Fruit fly (Drosophila melanogaster): Measurements from ENCODE around the gene CG31253.

CG31253 gene

DNA sequence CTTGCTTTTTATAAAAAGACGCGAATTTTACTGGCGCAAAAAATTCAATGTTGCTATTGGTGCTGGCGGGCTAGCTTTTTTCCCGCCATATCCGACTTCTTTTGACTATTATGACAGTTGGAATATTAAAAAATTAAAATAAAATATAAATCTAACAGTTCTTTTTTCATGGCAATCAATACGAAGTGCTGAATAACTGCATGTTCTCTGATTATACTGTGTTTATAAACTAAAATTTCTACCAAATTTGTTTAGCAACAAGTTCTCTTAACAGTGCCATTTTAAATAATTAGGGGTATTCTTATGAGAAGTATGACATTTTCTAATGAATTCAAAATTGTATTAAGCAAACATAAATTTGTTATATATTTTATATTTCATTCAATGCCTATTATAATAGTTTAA is 41.0 kb downstream of the CG31253 start, which contains the start of gene Boh1 (continued):
- peak; percentile 46 for TF ChIP-seq tap (tag; optimal IDR thresholded peaks at IDR 0.05)
- peak; percentile 15 for TF ChIP-seq CG12155 (GFP tag; optimal IDR thresholded peaks at IDR 0.05)
- TF ChIP-seq dimm (GFP tag; IDR thresholded peaks at IDR 0.05) = no peak
- TF ChIP-seq Atf-2 (GFP tag; optimal IDR thresholded peaks at IDR 0.05) = no peak
- no peak for TF ChIP-seq CG2875 (GFP tag; optimal IDR thresholded peaks at IDR 0.05)
- TF ChIP-seq sens (GFP tag) = peak; percentile 68
- TF ChIP-seq kah (GFP tag; optimal IDR thresholded peaks at IDR 0.05) = no peak
- no peak for TF ChIP-seq CG4730 (GFP tag; IDR thresholded peaks at IDR 0.05)
- peak; percentile 84 for TF ChIP-seq wek (GFP tag; optimal IDR thresholded peaks at IDR 0.05)
- peak; percentile 10 for TF ChIP-seq CG3407 (GFP tag; optimal IDR thresholded peaks at IDR 0.05)
- TF ChIP-seq Adf1 (GFP tag; IDR thresholded peaks at IDR 0.05) = no peak
- TF ChIP-seq Six4 (GFP tag; optimal IDR thresholded peaks at IDR 0.05) = no peak
- TF ChIP-seq CG2120 (GFP tag; optimal IDR thresholded peaks at IDR 0.05) = peak; percentile 3
- TF ChIP-seq CG3995 (GFP tag; optimal IDR thresholded peaks at IDR 0.05) = no peak
- TF ChIP-seq Meics (GFP tag; optimal IDR thresholded peaks at IDR 0.05) = peak; percentile 30
- no peak for TF ChIP-seq CG17802 (tag; optimal IDR thresholded peaks at IDR 0.05)
- peak; percentile 53 for TF ChIP-seq gsb-n (tag; optimal IDR thresholded peaks at IDR 0.05)
- no peak for TF ChIP-seq Camta (GFP tag; optimal IDR thresholded peaks at IDR 0.05)
- no peak for TF ChIP-seq CG10543 (GFP tag; optimal IDR thresholded peaks at IDR 0.05)
- peak in 1 of 2 experiments; percentile 24 for TF ChIP-seq Hr51 (GFP tag; optimal IDR thresholded peaks at IDR 0.05)
- TF ChIP-seq C15 (GFP tag; IDR thresholded peaks at IDR 0.05) = no peak
- TF ChIP-seq CG13123 (GFP tag; optimal IDR thresholded peaks at IDR 0.05) = no peak
- TF ChIP-seq Rfx (GFP tag; IDR thresholded peaks at IDR 0.05) = 0 out of 2 replicates have a peak, but pooled peaks have one; percentile 13
- TF ChIP-seq nmo (GFP tag; optimal IDR thresholded peaks at IDR 0.05) = peak; percentile 32
- TF ChIP-seq ham (GFP tag; IDR thresholded peaks at IDR 0.05) = no peak
- TF ChIP-seq CG13296 (GFP tag; optimal IDR thresholded peaks at IDR 0.05) = peak; percentile 56
- no peak for TF ChIP-seq CG32767 (GFP tag; IDR thresholded peaks at IDR 0.05)
- TF ChIP-seq CG4424 (GFP tag; optimal IDR thresholded peaks at IDR 0.05) = peak; percentile 43
- TF ChIP-seq GATAe (GFP tag; conservative IDR thresholded peaks at IDR 0.05) = no peak
- TF ChIP-seq tx (GFP tag; optimal IDR thresholded peaks at IDR 0.05) = no peak
- no peak for TF ChIP-seq Hmx (GFP tag; optimal IDR thresholded peaks at IDR 0.05)
- TF ChIP-seq knrl (GFP tag; IDR thresholded peaks at IDR 0.05; ENCODE audit: partially characterized antibody) = no peak
- TF ChIP-seq CG2678 (tag; optimal IDR thresholded peaks at IDR 0.05) = peak; percentile 60
- TF ChIP-seq CG1832 (GFP tag; optimal IDR thresholded peaks at IDR 0.05) = no peak
- TF ChIP-seq Pdp1 (GFP tag; optimal IDR thresholded peaks at IDR 0.05) = peak in 1 of 2 experiments; percentile 7
- no peak for TF ChIP-seq CG4820 (GFP tag; optimal IDR thresholded peaks at IDR 0.05)
- no peak for TF ChIP-seq Hand (GFP tag; optimal IDR thresholded peaks at IDR 0.05)
- TF ChIP-seq HLHmδ (GFP tag; optimal IDR thresholded peaks at IDR 0.05) = no peak
- TF ChIP-seq Sox102F (GFP tag; optimal IDR thresholded peaks at IDR 0.05) = peak; percentile 18
- no peak for TF ChIP-seq Stat92E (GFP tag; optimal IDR thresholded peaks at IDR 0.05)
- peak; percentile 69; the same call in 2 of the 3 replicates for TF ChIP-seq CG17361 (GFP tag; IDR thresholded peaks at IDR 0.05)
- TF ChIP-seq CG9817 (tag; optimal IDR thresholded peaks at IDR 0.05) = peak; percentile 2
- peak in 1 of 2 experiments; percentile 12 for TF ChIP-seq Eip74EF (GFP tag; optimal IDR thresholded peaks at IDR 0.05)
- no peak for TF ChIP-seq CG1603 (tag; optimal IDR thresholded peaks at IDR 0.05)
- peak; percentile 65 for TF ChIP-seq trem (tag; optimal IDR thresholded peaks at IDR 0.05)
- no peak for TF ChIP-seq her (GFP tag; optimal IDR thresholded peaks at IDR 0.05)
- no peak for TF ChIP-seq CG8281 (tag; optimal IDR thresholded peaks at IDR 0.05)
- TF ChIP-seq Vsx1 (GFP tag; optimal IDR thresholded peaks at IDR 0.05) = no peak
- peak; percentile 24 for TF ChIP-seq CG8388 (GFP tag; optimal IDR thresholded peaks at IDR 0.05)
- TF ChIP-seq CG3281 (GFP tag; optimal IDR thresholded peaks at IDR 0.05) = peak; percentile 16
